Worm (Caenorhabditis elegans) whole organism, L2 larva: ENCODE measurements around the gene F42F12.11.

Experiments
- ZK546.5 ChIP-seq: sonication (generic microtip); optimal IDR thresholded peaks from 2 replicates; lab custom pipeline; 2017; ENCODE audit warnings: missing biosample characterization, missing genetic modification characterization
- ama-1 ChIP-seq: fragments of 150-350 bp; optimal IDR thresholded peaks from 2 replicates; lab custom pipeline; 2018; ENCODE audit warnings: inconsistent platforms
- ceh-82 ChIP-seq: fragments of 150-350 bp; optimal IDR thresholded peaks from 2 replicates; lab custom pipeline; 2014; ENCODE audit warnings: missing biosample characterization, missing genetic modification characterization
- mdl-1 ChIP-seq, 2 experiments: fragments of 150-350 bp in 1 of 2; sonication (generic microtip) in 1 of 2; optimal IDR thresholded peaks; 2 replicates each; lab custom pipeline; 2017; ENCODE audit warnings: missing biosample characterization in 2 of 2, missing genetic modification characterization in 2 of 2
- snpc-4 ChIP-seq: fragments of 150-350 bp; optimal IDR thresholded peaks from 2 replicates; lab custom pipeline; 2014; ENCODE audit warnings: missing biosample characterization, missing genetic modification characterization

DNA sequence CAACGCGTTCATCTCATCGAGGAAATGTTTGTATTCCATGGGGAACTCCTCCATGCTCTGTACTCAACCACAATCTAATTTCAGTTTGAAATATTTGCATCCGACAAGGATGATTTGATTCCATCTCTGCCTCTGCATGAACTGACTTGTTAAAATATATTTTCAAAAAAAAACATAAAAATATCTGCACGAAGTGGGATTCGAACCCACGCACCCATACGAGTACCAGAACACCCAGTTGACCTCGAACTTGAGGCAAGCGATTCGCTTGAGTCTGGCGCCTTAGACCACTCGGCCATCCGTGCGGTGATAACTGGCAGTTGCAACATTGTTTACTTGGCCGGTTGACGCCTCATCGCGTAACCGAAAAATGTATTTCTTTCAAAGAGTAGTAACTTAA, 993 bp downstream of the F42F12.11 start:
- TF ChIP-seq mdl-1 (tag; optimal IDR thresholded peaks at IDR 0.05; lab: Kevin White, UChicago) (no peak), ama-1 (lab: Kevin White, UChicago) (no peak), snpc-4 (tag; lab: Kevin White, UChicago) (no peak), ZK546.5 (tag; lab: Kevin White, UChicago) (no peak), ceh-82 (no peak)
